Worm (Caenorhabditis elegans) whole organism, late embryonic: Measurements from ENCODE around the gene nhr-53.

Source experiments
- C08G9.2 ChIP-seq: sonication (generic microtip); optimal IDR thresholded peaks from 2 replicates; lab custom pipeline; 2016; ENCODE audit warnings: mild to moderate bottlenecking, missing genetic modification characterization, moderate library complexity, missing compliant biosample characterization
- T23F11.4 ChIP-seq: fragments of 200-800 bp; sonication (Bioruptor generic); optimal IDR thresholded peaks from 2 replicates; lab custom pipeline; 2018; ENCODE audit warnings: mild to moderate bottlenecking, missing genetic modification characterization, missing compliant biosample characterization
- ama-1 ChIP-seq: fragments of 150-350 bp; optimal IDR thresholded peaks from 2 replicates; lab custom pipeline; 2014
- ceh-19 ChIP-seq: fragments of 200-800 bp; sonication (Bioruptor generic); optimal IDR thresholded peaks from 2 replicates; lab custom pipeline; 2018; ENCODE audit warnings: mild to moderate bottlenecking, missing genetic modification characterization, missing compliant biosample characterization
- ceh-30 ChIP-seq: fragments of 150-350 bp; optimal IDR thresholded peaks from 2 replicates; lab custom pipeline; 2014; ENCODE audit warnings: missing biosample characterization, missing genetic modification characterization
- ceh-45 ChIP-seq: fragments of 200-800 bp; sonication (Bioruptor generic); IDR thresholded peaks from 2 replicates; pipeline ENCODE4 v1.3.6; 2022; ENCODE audit warnings: missing genetic modification reagents, missing genetic modification characterization, missing compliant biosample characterization
- eyg-1 ChIP-seq: sonication (generic microtip); optimal IDR thresholded peaks from 2 replicates; lab custom pipeline; 2016; ENCODE audit warnings: missing genotype, missing genetic modification characterization, missing compliant biosample characterization
- gmeb-2 ChIP-seq: sonication (generic microtip); optimal IDR thresholded peaks from 2 replicates; lab custom pipeline; 2016; ENCODE audit warnings: missing genetic modification characterization, inconsistent platforms, missing compliant biosample characterization
- nhr-11 ChIP-seq: fragments of 150-350 bp; optimal IDR thresholded peaks from 2 replicates; lab custom pipeline; 2014; ENCODE audit warnings: missing biosample characterization, missing genetic modification characterization
- pag-3 ChIP-seq: sonication (generic microtip); optimal IDR thresholded peaks from 2 replicates; lab custom pipeline; 2016; ENCODE audit warnings: missing compliant biosample characterization, missing genetic modification characterization, borderline replicate concordance
- pha-4 ChIP-seq: fragments of 150-350 bp; optimal IDR thresholded peaks from 2 replicates; lab custom pipeline; 2018; ENCODE audit warnings: missing biosample characterization, missing genetic modification reagents, missing genetic modification characterization
- rnt-1 ChIP-seq: sonication (generic microtip); optimal IDR thresholded peaks from 2 replicates; lab custom pipeline; 2016; ENCODE audit warnings: missing genetic modification characterization, missing compliant biosample characterization
- sox-2 ChIP-seq: fragments of 200-800 bp; sonication (Bioruptor generic); IDR thresholded peaks from 2 replicates; pipeline ENCODE4 v1.3.6; 2022; ENCODE audit warnings: missing genetic modification reagents, missing genetic modification characterization, missing compliant biosample characterization
- zip-5 ChIP-seq: sonication (generic microtip); optimal IDR thresholded peaks from 2 replicates; lab custom pipeline; 2016; ENCODE audit warnings: missing genetic modification characterization, missing compliant biosample characterization

DNA sequence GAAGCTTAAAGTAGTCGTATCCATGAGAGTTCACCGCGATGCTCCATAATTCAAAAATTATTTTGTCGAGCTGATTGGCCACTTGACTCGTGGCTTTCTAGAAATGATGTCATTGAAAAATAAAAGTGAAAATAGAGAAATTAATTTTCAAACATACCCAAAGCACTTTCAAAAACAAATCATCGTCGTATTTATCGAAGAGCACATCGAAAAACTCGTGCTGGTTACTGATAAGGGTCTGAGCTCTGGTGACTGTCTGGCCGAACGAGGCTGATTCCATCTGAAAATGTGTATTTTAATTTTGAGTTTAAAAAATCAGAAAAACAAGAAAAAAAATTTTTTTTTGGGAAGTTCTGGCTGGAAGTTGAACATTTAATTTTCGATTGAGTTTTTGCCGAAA lies 10.2 kb upstream of the nhr-53 start:
- TF ChIP-seq zip-5 (tag; lab: Kevin White, UChicago) (no peak), ama-1 (lab: Kevin White, UChicago) (no peak), gmeb-2 (tag; lab: Kevin White, UChicago) (no peak), ceh-19 (GFP tag; lab: Kevin White, UChicago) (no peak), pha-4 (tag; lab: Kevin White, UChicago) (no peak), ceh-45 (GFP tag; lab: Robert Waterston, UW) (no peak), nhr-11 (tag; lab: Kevin White, UChicago) (no peak), ceh-30 (tag; lab: Kevin White, UChicago) (no peak), eyg-1 (tag; lab: Kevin White, UChicago) (no peak), pag-3 (tag; lab: Kevin White, UChicago) (no peak), sox-2 (GFP tag; lab: Robert Waterston, UW) (no peak), rnt-1 (no peak), T23F11.4 (GFP tag; lab: Kevin White, UChicago) (no peak), C08G9.2 (tag; lab: Kevin White, UChicago) (no peak)
